Worm (Caenorhabditis elegans) whole organism, late embryonic: Measurements from ENCODE around the gene F54E4.2.
A peak's percentile ranks its signal among the peaks of the same experiment; 100 is the strongest.

ENCODE experiments used
- C08G9.2 ChIP-seq: sonication (generic microtip); optimal IDR thresholded peaks from 2 replicates; lab custom pipeline; 2016; ENCODE audit warnings: mild to moderate bottlenecking, missing genetic modification characterization, moderate library complexity, missing compliant biosample characterization
- C38D4.7 ChIP-seq: fragments of 200-800 bp; sonication (Bioruptor generic); optimal IDR thresholded peaks from 2 replicates; lab custom pipeline; 2018; ENCODE audit warnings: mild to moderate bottlenecking, missing genetic modification characterization, moderate library complexity, missing compliant biosample characterization
- F13H6.1 ChIP-seq: sonication (generic microtip); optimal IDR thresholded peaks from 2 replicates; lab custom pipeline; 2016; ENCODE audit warnings: missing genetic modification characterization, missing compliant biosample characterization
- K02D7.2 ChIP-seq: sonication (generic microtip); optimal IDR thresholded peaks from 2 replicates; lab custom pipeline; 2017; ENCODE audit warnings: mild to moderate bottlenecking, missing genetic modification characterization, missing compliant biosample characterization
- K09A11.1 ChIP-seq: sonication (generic microtip); optimal IDR thresholded peaks from 2 replicates; lab custom pipeline; 2017; ENCODE audit warnings: antibody characterized with exemption, mild to moderate bottlenecking, missing genetic modification characterization, missing compliant biosample characterization; ENCODE audit not compliant: insufficient read depth
- ahr-1 ChIP-seq: sonication (generic microtip); optimal IDR thresholded peaks from 2 replicates; lab custom pipeline; 2016; ENCODE audit warnings: missing genetic modification characterization, missing compliant biosample characterization
- ama-1 ChIP-seq: fragments of 150-350 bp; optimal IDR thresholded peaks from 2 replicates; lab custom pipeline; 2014
- ceh-14 ChIP-seq: sonication (generic microtip); optimal IDR thresholded peaks from 2 replicates; lab custom pipeline; 2016; ENCODE audit warnings: missing genotype, missing genetic modification characterization, missing compliant biosample characterization
- ceh-18 ChIP-seq: sonication (generic microtip); optimal IDR thresholded peaks from 2 replicates; lab custom pipeline; 2016; ENCODE audit warnings: missing genetic modification characterization, missing compliant biosample characterization
- ceh-19 ChIP-seq: fragments of 200-800 bp; sonication (Bioruptor generic); optimal IDR thresholded peaks from 2 replicates; lab custom pipeline; 2018; ENCODE audit warnings: mild to moderate bottlenecking, missing genetic modification characterization, missing compliant biosample characterization
- ceh-2 ChIP-seq: sonication (generic microtip); optimal IDR thresholded peaks from 2 replicates; lab custom pipeline; 2016; ENCODE audit warnings: missing genotype, missing genetic modification characterization, missing compliant biosample characterization
- ceh-24 ChIP-seq: sonication (generic microtip); optimal IDR thresholded peaks from 2 replicates; lab custom pipeline; 2016; ENCODE audit warnings: mild to moderate bottlenecking, missing genetic modification characterization, missing compliant biosample characterization
- ceh-30 ChIP-seq: fragments of 150-350 bp; optimal IDR thresholded peaks from 2 replicates; lab custom pipeline; 2014; ENCODE audit warnings: missing biosample characterization, missing genetic modification characterization
- ceh-45 ChIP-seq: fragments of 200-800 bp; sonication (Bioruptor generic); IDR thresholded peaks from 2 replicates; pipeline ENCODE4 v1.3.6; 2022; ENCODE audit warnings: missing genetic modification reagents, missing genetic modification characterization, missing compliant biosample characterization
- ceh-48 ChIP-seq: sonication (generic microtip); optimal IDR thresholded peaks from 2 replicates; lab custom pipeline; 2016; ENCODE audit warnings: missing genetic modification characterization, inconsistent platforms, missing compliant biosample characterization
- elt-2 ChIP-seq: sonication (generic microtip); optimal IDR thresholded peaks from 2 replicates; lab custom pipeline; 2016; ENCODE audit warnings: missing genetic modification reagents, missing genetic modification characterization, missing compliant biosample characterization
- fax-1 ChIP-seq: sonication (generic microtip); optimal IDR thresholded peaks from 2 replicates; lab custom pipeline; 2016; ENCODE audit warnings: missing genotype, missing genetic modification characterization, missing compliant biosample characterization
- fkh-6 ChIP-seq: sonication (generic microtip); optimal IDR thresholded peaks from 2 replicates; lab custom pipeline; 2016; ENCODE audit warnings: missing genetic modification characterization, missing compliant biosample characterization
- hlh-13 ChIP-seq: fragments of 200-800 bp; sonication (Bioruptor generic); optimal IDR thresholded peaks from 2 replicates; lab custom pipeline; 2018; ENCODE audit warnings: mild to moderate bottlenecking, missing genetic modification characterization, missing compliant biosample characterization
- hlh-15 ChIP-seq: sonication (generic microtip); optimal IDR thresholded peaks from 2 replicates; lab custom pipeline; 2016; ENCODE audit warnings: missing genetic modification characterization, missing compliant biosample characterization
- hlh-30 ChIP-seq: sonication (generic microtip); optimal IDR thresholded peaks from 2 replicates; lab custom pipeline; 2017; ENCODE audit warnings: antibody characterized with exemption, missing genetic modification characterization, missing compliant biosample characterization; ENCODE audit not compliant: insufficient read depth
- hlh-8 ChIP-seq: sonication (generic microtip); optimal IDR thresholded peaks from 2 replicates; lab custom pipeline; 2016; ENCODE audit warnings: missing genotype, missing genetic modification characterization, missing compliant biosample characterization
- lim-6 ChIP-seq: sonication (generic microtip); optimal IDR thresholded peaks from 2 replicates; lab custom pipeline; 2016; ENCODE audit warnings: missing genetic modification characterization, missing compliant biosample characterization
- nfya-1 ChIP-seq: sonication (generic microtip); optimal IDR thresholded peaks from 2 replicates; lab custom pipeline; 2017; ENCODE audit warnings: missing genetic modification characterization, mild to moderate bottlenecking, missing compliant biosample characterization, antibody characterized with exemption, moderate library complexity
- npax-4 ChIP-seq: sonication (generic microtip); optimal IDR thresholded peaks from 2 replicates; lab custom pipeline; 2016; ENCODE audit warnings: missing genetic modification characterization, missing compliant biosample characterization
- pag-3 ChIP-seq: sonication (generic microtip); optimal IDR thresholded peaks from 2 replicates; lab custom pipeline; 2016; ENCODE audit warnings: missing compliant biosample characterization, missing genetic modification characterization, borderline replicate concordance
- pha-2 ChIP-seq: sonication (generic microtip); optimal IDR thresholded peaks from 2 replicates; lab custom pipeline; 2017; ENCODE audit warnings: mild to moderate bottlenecking, missing genetic modification characterization, missing compliant biosample characterization
- pha-4 ChIP-seq: fragments of 150-350 bp; optimal IDR thresholded peaks from 2 replicates; lab custom pipeline; 2018; ENCODE audit warnings: missing biosample characterization, missing genetic modification reagents, missing genetic modification characterization
- pqm-1 ChIP-seq: sonication (generic microtip); optimal IDR thresholded peaks from 2 replicates; lab custom pipeline; 2016; ENCODE audit warnings: missing genetic modification characterization, missing compliant biosample characterization
- pros-1 ChIP-seq: fragments of 150-350 bp; optimal IDR thresholded peaks from 2 replicates; lab custom pipeline; 2014; ENCODE audit warnings: missing biosample characterization, missing genetic modification reagents, missing genetic modification characterization
- ref-2 ChIP-seq: sonication (generic microtip); optimal IDR thresholded peaks from 2 replicates; lab custom pipeline; 2016; ENCODE audit warnings: missing genetic modification characterization, missing compliant biosample characterization
- rnt-1 ChIP-seq: sonication (generic microtip); optimal IDR thresholded peaks from 2 replicates; lab custom pipeline; 2016; ENCODE audit warnings: missing genetic modification characterization, missing compliant biosample characterization
- tbx-2 ChIP-seq: sonication (generic microtip); optimal IDR thresholded peaks from 2 replicates; lab custom pipeline; 2016; ENCODE audit warnings: missing genetic modification characterization, missing compliant biosample characterization
- unc-42 ChIP-seq: sonication (generic microtip); optimal IDR thresholded peaks from 2 replicates; lab custom pipeline; 2016; ENCODE audit warnings: missing genotype, missing genetic modification characterization, missing compliant biosample characterization
- unc-86 ChIP-seq: sonication (generic microtip); optimal IDR thresholded peaks from 2 replicates; lab custom pipeline; 2016; ENCODE audit warnings: missing genetic modification characterization, missing compliant biosample characterization
- zip-5 ChIP-seq: sonication (generic microtip); optimal IDR thresholded peaks from 2 replicates; lab custom pipeline; 2016; ENCODE audit warnings: missing genetic modification characterization, missing compliant biosample characterization

Gene F54E4.2

ce11 chrX:14628816-14629215 is at the start of gene F54E4.2:
TSS of gene F54E4.2 (minus strand) at chrX:14628916.
- TF ChIP-seq unc-86 (tag; lab: Kevin White, UChicago) = no peak
- no peak for TF ChIP-seq fkh-6 (tag; lab: Kevin White, UChicago)
- no peak for TF ChIP-seq ceh-14 (tag; lab: Kevin White, UChicago)
- TF ChIP-seq tbx-2 (tag; lab: Kevin White, UChicago) = no peak
- no peak for TF ChIP-seq hlh-30 (tag; lab: Kevin White, UChicago)
- TF ChIP-seq ceh-18 (tag; lab: Kevin White, UChicago) = no peak
- TF ChIP-seq pha-2 (tag; lab: Kevin White, UChicago) = no peak
- TF ChIP-seq pros-1 (tag; lab: Kevin White, UChicago) = no peak

- no peak for TF ChIP-seq K02D7.2 (tag; lab: Kevin White, UChicago)
- TF ChIP-seq ama-1 = no peak
- no peak for TF ChIP-seq fax-1
- no peak for TF ChIP-seq C38D4.7 (GFP tag; lab: Kevin White, UChicago)
- peak; percentile 2 for TF ChIP-seq ceh-18 (tag; lab: Kevin White, UChicago)
- TF ChIP-seq ceh-48 = no peak
These were observed 45.3 kb upstream of the F54E4.2 start, which contains the start of gene slt-1 for ce11 chrX:14674028-14674427. TSS of gene slt-1 (plus strand) at chrX:14674328.

- no peak for TF ChIP-seq hlh-8
- TF ChIP-seq lim-6 (tag; lab: Kevin White, UChicago) = no peak
- no peak for TF ChIP-seq pha-4 (tag; lab: Kevin White, UChicago)
- TF ChIP-seq nfya-1 (tag; lab: Kevin White, UChicago) = no peak
- TF ChIP-seq zip-5 (tag; lab: Kevin White, UChicago) = no peak
- TF ChIP-seq K02D7.2 (tag; lab: Kevin White, UChicago) = no peak
- no peak for TF ChIP-seq ceh-2 (tag; lab: Kevin White, UChicago)
- TF ChIP-seq fkh-6 (tag; lab: Kevin White, UChicago) = no peak
- TF ChIP-seq hlh-30 (tag; lab: Kevin White, UChicago) = no peak
- no peak for TF ChIP-seq ceh-30 (tag; lab: Kevin White, UChicago)
- TF ChIP-seq C08G9.2 (tag; lab: Kevin White, UChicago) = no peak
- no peak for TF ChIP-seq hlh-15 (tag; lab: Kevin White, UChicago)
- no peak for TF ChIP-seq K09A11.1
- no peak for TF ChIP-seq C38D4.7 (GFP tag; lab: Kevin White, UChicago)
- no peak for TF ChIP-seq pros-1 (tag; lab: Kevin White, UChicago)
- TF ChIP-seq tbx-2 (tag; lab: Kevin White, UChicago) = no peak
- TF ChIP-seq ceh-45 (GFP tag; lab: Robert Waterston, UW) = no peak
These were observed 42.6 kb upstream of the F54E4.2 start for ce11 chrX:14671300-14671699.

- TF ChIP-seq F13H6.1 (tag; lab: Kevin White, UChicago) = no peak
- TF ChIP-seq ceh-19 = no peak
- no peak for TF ChIP-seq hlh-13 (GFP tag; lab: Kevin White, UChicago)
- TF ChIP-seq ref-2 (tag; lab: Kevin White, UChicago) = no peak
- TF ChIP-seq pag-3 (tag; lab: Kevin White, UChicago) = no peak
- TF ChIP-seq K02D7.2 (tag; lab: Kevin White, UChicago) = no peak
- TF ChIP-seq ceh-24 (tag; lab: Kevin White, UChicago) = no peak
- no peak for TF ChIP-seq rnt-1 (tag; lab: Kevin White, UChicago)
- no peak for TF ChIP-seq elt-2 (tag; lab: Kevin White, UChicago)
- no peak for TF ChIP-seq pqm-1 (tag; lab: Kevin White, UChicago)
- no peak for TF ChIP-seq npax-4 (tag; lab: Kevin White, UChicago)
These were observed 35.3 kb upstream of the F54E4.2 start, which contains the start of gene C26G2.2 for ce11 chrX:14664028-14664427. TSS of gene C26G2.2 (plus strand) at chrX:14664328.

- TF ChIP-seq ahr-1 (tag; lab: Kevin White, UChicago) = no peak
- TF ChIP-seq unc-42 = peak; percentile 58
- TF ChIP-seq, all 69 proteins: peak for 1
These were observed 33.7 kb upstream of the F54E4.2 start for ce11 chrX:14662460-14662859.
